Worm (Caenorhabditis elegans) whole organism, L1 larva: Measurements from ENCODE around the gene rpoa-49.

Experiments used
- blmp-1 ChIP-seq: fragments of 150-350 bp; optimal IDR thresholded peaks from 2 replicates; lab custom pipeline; 2014; ENCODE audit warnings: missing biosample characterization, missing genetic modification characterization
- ceh-82 ChIP-seq, 3 experiments: fragments of 150-350 bp in 1 of 3; sonication (generic microtip) in 2 of 3; optimal IDR thresholded peaks; 2 replicates each; lab custom pipeline; 2014 to 2017; ENCODE audit warnings: missing biosample characterization in 3 of 3, missing genetic modification characterization in 3 of 3
- ceh-88 ChIP-seq: fragments of 200-800 bp; sonication (Bioruptor generic); IDR thresholded peaks from 2 replicates; pipeline ENCODE4 v1.3.6; 2022; ENCODE audit warnings: missing genetic modification characterization, missing compliant biosample characterization
- egl-27 ChIP-seq, 2 experiments: fragments of 150-350 bp in 1 of 2; sonication (generic microtip); optimal IDR thresholded peaks; 3 replicates each; lab custom pipeline; 2017 to 2018; ENCODE audit warnings: missing biosample characterization in 2 of 2, missing genetic modification characterization in 2 of 2, missing genetic modification reagents in 2 of 2
- nhr-71 ChIP-seq: sonication (generic microtip); optimal IDR thresholded peaks from 2 replicates; lab custom pipeline; 2016; ENCODE audit warnings: mild to moderate bottlenecking, missing genetic modification characterization, moderate library complexity, missing compliant biosample characterization
- snpc-4 ChIP-seq: fragments of 150-350 bp; optimal IDR thresholded peaks from 2 replicates; lab custom pipeline; 2014; ENCODE audit warnings: missing biosample characterization, missing genetic modification characterization
- unc-86 ChIP-seq: sonication (generic microtip); optimal IDR thresholded peaks from 2 replicates; lab custom pipeline; 2016; ENCODE audit warnings: missing genetic modification characterization, missing compliant biosample characterization
- xbp-1 ChIP-seq: sonication (generic microtip); optimal IDR thresholded peaks from 2 replicates; lab custom pipeline; 2016; ENCODE audit warnings: missing genetic modification characterization, missing compliant biosample characterization
- ztf-11 ChIP-seq, 2 experiments: sonication (generic microtip); optimal IDR thresholded peaks; 2 replicates each; lab custom pipeline; 2016 to 2017; ENCODE audit warnings: missing genetic modification characterization in 2 of 2, missing biosample characterization in 1 of 2, missing compliant biosample characterization in 1 of 2

ce11 chrII:61013-61412 lies 16.2 kb downstream of the rpoa-49 start, which contains the start of gene C23H3.2:
- TF ChIP-seq unc-86 = no peak
- no peak for TF ChIP-seq ceh-88 (GFP tag; lab: Robert Waterston, UW)
- no peak for TF ChIP-seq blmp-1
- TF ChIP-seq nhr-71 (tag; lab: Kevin White, UChicago) = no peak
- TF ChIP-seq snpc-4 (tag; lab: Kevin White, UChicago) = no peak
- TF ChIP-seq ztf-11 (tag; optimal IDR thresholded peaks at IDR 0.05; lab: Kevin White, UChicago) = no peak
- no peak for TF ChIP-seq xbp-1
- TF ChIP-seq ceh-82 (tag; optimal IDR thresholded peaks at IDR 0.05; lab: Kevin White, UChicago) = no peak
- TF ChIP-seq egl-27 (tag; optimal IDR thresholded peaks at IDR 0.05; lab: Kevin White, UChicago) = no peak
